Fruit fly (Drosophila melanogaster) whole organism, embryonic: ENCODE measurements around the gene Mgat4a.

Experiments
- Antp ChIP-seq: fragments of 200-800 bp; sonication (Bioruptor generic); optimal IDR thresholded peaks from 3 replicates; lab custom pipeline; 2016; ENCODE audit warnings: missing biosample characterization, missing genetic modification characterization
- Asciz ChIP-seq: fragments of 200-800 bp; sonication (Bioruptor generic); optimal IDR thresholded peaks from 2 replicates; lab custom pipeline; 2017; ENCODE audit warnings: missing biosample characterization, mild to moderate bottlenecking, missing genetic modification characterization, missing genetic modification reagents
- BEAF-32 ChIP-seq: fragments of 200-800 bp; sonication (Bioruptor generic); optimal IDR thresholded peaks from 3 replicates; lab custom pipeline; 2017; ENCODE audit warnings: missing biosample characterization, missing genetic modification characterization, mild to moderate bottlenecking, moderate library complexity, missing genetic modification reagents
- C15 ChIP-seq: fragments of 200-800 bp; sonication (Bioruptor generic); IDR thresholded peaks from 3 replicates; pipeline ENCODE4 v1.3.6; 2022; ENCODE audit warnings: missing biosample characterization, missing genetic modification characterization
- CG10147 ChIP-seq: fragments of 200-800 bp; sonication (Bioruptor generic); optimal IDR thresholded peaks from 2 replicates; lab custom pipeline; 2019; ENCODE audit warnings: missing biosample characterization, mild to moderate bottlenecking, missing genetic modification characterization, moderate library complexity
- CG10209 ChIP-seq: fragments of 200-800 bp; sonication (Bioruptor generic); optimal IDR thresholded peaks from 3 replicates; lab custom pipeline; 2017; ENCODE audit warnings: missing biosample characterization, mild to moderate bottlenecking, missing genetic modification characterization, missing genetic modification reagents
- CG10267 ChIP-seq: fragments of 200-800 bp; sonication (Bioruptor generic); optimal IDR thresholded peaks from 2 replicates; lab custom pipeline; 2018; ENCODE audit warnings: missing biosample characterization, mild to moderate bottlenecking, missing genetic modification characterization, moderate library complexity
- CG10979 ChIP-seq: fragments of 200-800 bp; sonication (Bioruptor generic); optimal IDR thresholded peaks from 2 replicates; lab custom pipeline; 2018; ENCODE audit warnings: missing biosample characterization, mild to moderate bottlenecking, missing genetic modification characterization, moderate library complexity
- CG11456 ChIP-seq: fragments of 200-800 bp; sonication (Bioruptor generic); IDR thresholded peaks from 3 replicates; pipeline ENCODE4 v1.3.6; 2022; ENCODE audit warnings: missing biosample characterization, missing genetic modification characterization
- CG11560 ChIP-seq: fragments of 200-800 bp; sonication (Bioruptor generic); IDR thresholded peaks from 3 replicates; pipeline ENCODE4 v1.3.6; 2022; ENCODE audit warnings: missing biosample characterization, missing genetic modification characterization
- CG11696 ChIP-seq: fragments of 200-800 bp; sonication (Bioruptor generic); IDR thresholded peaks from 2 replicates; pipeline ENCODE4 v1.3.6; 2022; ENCODE audit warnings: missing biosample characterization, missing genetic modification characterization
- CG15011 ChIP-seq: fragments of 200-800 bp; sonication (Bioruptor generic); optimal IDR thresholded peaks from 3 replicates; lab custom pipeline; 2018; ENCODE audit warnings: missing biosample characterization, mild to moderate bottlenecking, missing genetic modification characterization
- CG18011 ChIP-seq: fragments of 200-800 bp; sonication (Bioruptor generic); optimal IDR thresholded peaks from 2 replicates; lab custom pipeline; 2017; ENCODE audit warnings: missing biosample characterization, missing genetic modification characterization, mild to moderate bottlenecking, moderate library complexity, missing genotype
- CG18619 ChIP-seq: fragments of 200-800 bp; sonication (Bioruptor generic); optimal IDR thresholded peaks from 3 replicates; lab custom pipeline; 2017; ENCODE audit warnings: missing biosample characterization, mild to moderate bottlenecking, missing genetic modification characterization
- CG30431 ChIP-seq: fragments of 200-800 bp; sonication (Bioruptor generic); optimal IDR thresholded peaks from 2 replicates; lab custom pipeline; 2017; ENCODE audit warnings: missing biosample characterization, missing genetic modification characterization
- CG31388 ChIP-seq: fragments of 200-800 bp; sonication (Bioruptor generic); optimal IDR thresholded peaks from 2 replicates; lab custom pipeline; 2016; ENCODE audit warnings: missing biosample characterization, missing genetic modification characterization
- CG3281 ChIP-seq: fragments of 200-800 bp; sonication (Bioruptor generic); optimal IDR thresholded peaks from 3 replicates; lab custom pipeline; 2017; ENCODE audit warnings: missing biosample characterization, mild to moderate bottlenecking, missing genetic modification characterization
- CG34224 ChIP-seq: fragments of 200-800 bp; sonication (Bioruptor generic); IDR thresholded peaks from 3 replicates; pipeline ENCODE4 v1.3.6; 2022; ENCODE audit warnings: missing biosample characterization, missing genetic modification characterization; ENCODE audit not compliant: partially characterized antibody
- CG3838 ChIP-seq: fragments of 200-800 bp; sonication (Bioruptor generic); optimal IDR thresholded peaks from 3 replicates; lab custom pipeline; 2016; ENCODE audit warnings: missing biosample characterization, missing genetic modification characterization
- CG3995 ChIP-seq: fragments of 200-800 bp; sonication (Bioruptor generic); optimal IDR thresholded peaks from 3 replicates; lab custom pipeline; 2016; ENCODE audit warnings: missing biosample characterization, missing genetic modification characterization
- CG5953 ChIP-seq: fragments of 200-800 bp; sonication (Bioruptor generic); IDR thresholded peaks from 2 replicates; pipeline ENCODE4 v1.3.6; 2022; ENCODE audit warnings: missing biosample characterization, missing genetic modification characterization
- CG8924 ChIP-seq: fragments of 200-800 bp; optimal IDR thresholded peaks from 3 replicates; lab custom pipeline; 2019; ENCODE audit warnings: missing biosample characterization, mild to moderate bottlenecking, missing genetic modification characterization, moderate library complexity
- CG9727 ChIP-seq: fragments of 200-800 bp; sonication (Bioruptor generic); optimal IDR thresholded peaks from 3 replicates; lab custom pipeline; 2017; ENCODE audit warnings: missing biosample characterization, mild to moderate bottlenecking, missing genetic modification characterization
- Chrac-16 ChIP-seq: fragments of 200-800 bp; sonication (Bioruptor generic); optimal IDR thresholded peaks from 3 replicates; lab custom pipeline; 2016; ENCODE audit warnings: missing biosample characterization, missing genetic modification characterization
- Dll ChIP-seq: fragments of 200-800 bp; sonication (Bioruptor generic); IDR thresholded peaks from 4 replicates; pipeline ENCODE4 v1.3.6; 2022; ENCODE audit warnings: missing biosample characterization, missing genetic modification characterization; ENCODE audit not compliant: partially characterized antibody
- E2f1 ChIP-seq: fragments of 200-800 bp; sonication (Bioruptor generic); IDR thresholded peaks from 2 replicates; pipeline ENCODE4 v1.3.6; 2022; ENCODE audit warnings: missing biosample characterization, missing genetic modification characterization
- HLH3B ChIP-seq: fragments of 200-800 bp; sonication (Bioruptor generic); IDR thresholded peaks from 2 replicates; pipeline ENCODE4 v1.3.6; 2022; ENCODE audit warnings: missing biosample characterization, missing genetic modification characterization
- Kr ChIP-seq: fragments of 200-800 bp; sonication (Bioruptor generic); optimal IDR thresholded peaks from 2 replicates; lab custom pipeline; 2017; ENCODE audit warnings: missing biosample characterization, mild to moderate bottlenecking, missing genetic modification characterization
- MESR4 ChIP-seq: fragments of 200-800 bp; sonication (Bioruptor generic); optimal IDR thresholded peaks from 2 replicates; lab custom pipeline; 2018; ENCODE audit warnings: missing biosample characterization, mild to moderate bottlenecking, missing genetic modification characterization, moderate library complexity
- Max ChIP-seq: fragments of 200-800 bp; sonication (Bioruptor generic); optimal IDR thresholded peaks from 2 replicates; lab custom pipeline; 2016; ENCODE audit warnings: missing biosample characterization, mild to moderate bottlenecking, missing genetic modification characterization
- Nf-YA ChIP-seq: fragments of 200-800 bp; sonication (Bioruptor generic); IDR thresholded peaks from 2 replicates; pipeline ENCODE4 v1.3.6; 2022; ENCODE audit warnings: missing biosample characterization, missing genetic modification characterization
- Scr ChIP-seq: fragments of 200-800 bp; sonication (Bioruptor generic); IDR thresholded peaks from 2 replicates; pipeline ENCODE4 v1.3.6; 2022; ENCODE audit warnings: missing biosample characterization, missing genetic modification characterization; ENCODE audit not compliant: partially characterized antibody
- crc ChIP-seq: fragments of 200-800 bp; sonication (Bioruptor generic); optimal IDR thresholded peaks from 2 replicates; lab custom pipeline; 2016; ENCODE audit warnings: missing biosample characterization, missing genetic modification characterization
- dati ChIP-seq: fragments of 200-800 bp; sonication (Bioruptor generic); IDR thresholded peaks from 2 replicates; pipeline ENCODE4 v1.3.6; 2022; ENCODE audit warnings: missing biosample characterization, missing genetic modification characterization
- dmrt11E ChIP-seq: fragments of 200-800 bp; sonication (Bioruptor generic); optimal IDR thresholded peaks from 3 replicates; lab custom pipeline; 2018; ENCODE audit warnings: missing biosample characterization, mild to moderate bottlenecking, missing genetic modification characterization, moderate library complexity
- eyg ChIP-seq: fragments of 200-800 bp; sonication (Bioruptor generic); optimal IDR thresholded peaks from 3 replicates; lab custom pipeline; 2016; ENCODE audit warnings: missing biosample characterization, missing genetic modification characterization
- fu2 ChIP-seq: fragments of 200-800 bp; sonication (Bioruptor generic); optimal IDR thresholded peaks from 2 replicates; lab custom pipeline; 2016; ENCODE audit warnings: missing biosample characterization, missing genetic modification characterization
- gce ChIP-seq: fragments of 200-800 bp; sonication (Bioruptor generic); IDR thresholded peaks from 3 replicates; pipeline ENCODE4 v1.3.6; 2022; ENCODE audit warnings: missing biosample characterization, missing genetic modification characterization
- jumu ChIP-seq: fragments of 200-800 bp; sonication (Bioruptor generic); optimal IDR thresholded peaks from 3 replicates; lab custom pipeline; 2016; ENCODE audit warnings: missing biosample characterization, missing genetic modification characterization
- lilli ChIP-seq: fragments of 200-800 bp; sonication (Bioruptor generic); optimal IDR thresholded peaks from 3 replicates; lab custom pipeline; 2016; ENCODE audit warnings: missing biosample characterization, missing genetic modification characterization
- nom ChIP-seq: fragments of 200-800 bp; sonication (Bioruptor generic); optimal IDR thresholded peaks from 2 replicates; lab custom pipeline; 2017; ENCODE audit warnings: missing biosample characterization, missing genetic modification characterization, mild to moderate bottlenecking, moderate library complexity, missing genetic modification reagents
- onecut ChIP-seq: fragments of 200-800 bp; sonication (Bioruptor generic); IDR thresholded peaks from 2 replicates; pipeline ENCODE4 v1.3.6; 2022; ENCODE audit warnings: missing biosample characterization, missing genetic modification characterization
- row ChIP-seq: fragments of 200-800 bp; sonication (Bioruptor generic); IDR thresholded peaks from 3 replicates; pipeline ENCODE4 v1.3.6; 2022; ENCODE audit warnings: missing biosample characterization, missing genetic modification characterization
- slbo ChIP-seq: fragments of 200-800 bp; sonication (Bioruptor generic); IDR thresholded peaks from 2 replicates; pipeline ENCODE4 v1.3.6; 2022; ENCODE audit warnings: missing biosample characterization, missing genetic modification characterization
- sr ChIP-seq: fragments of 200-800 bp; sonication (Bioruptor generic); IDR thresholded peaks from 3 replicates; pipeline ENCODE4 v1.3.6; 2022; ENCODE audit warnings: missing biosample characterization, missing genetic modification characterization
- stwl ChIP-seq: fragments of 200-800 bp; sonication (Bioruptor generic); optimal IDR thresholded peaks from 3 replicates; lab custom pipeline; 2018; ENCODE audit warnings: missing biosample characterization, mild to moderate bottlenecking, missing genetic modification characterization, moderate library complexity
- sug ChIP-seq: fragments of 200-800 bp; optimal IDR thresholded peaks from 2 replicates; lab custom pipeline; 2019; ENCODE audit warnings: missing biosample characterization, mild to moderate bottlenecking, missing genetic modification characterization, moderate library complexity
- vvl ChIP-seq: fragments of 200-800 bp; sonication (Bioruptor generic); IDR thresholded peaks from 2 replicates; pipeline ENCODE4 v1.3.6; 2022; ENCODE audit warnings: missing biosample characterization, missing genetic modification characterization
- zen2 ChIP-seq: fragments of 200-800 bp; sonication (Bioruptor generic); IDR thresholded peaks from 3 replicates; pipeline ENCODE4 v1.3.6; 2022; ENCODE audit warnings: missing biosample characterization, missing genetic modification characterization; ENCODE audit not compliant: partially characterized antibody

Mgat4a gene

dm6 chr3L:14756724-14757463, 4.9 kb upstream of the Mgat4a start (continued):
- TF ChIP-seq HLH3B (GFP tag; lab: Robert Waterston, UW), result peak; percentile 92
- peak; percentile 16 for TF ChIP-seq CG31388
- TF ChIP-seq Nf-YA (GFP tag; lab: Robert Waterston, UW), result peak; percentile 84
- TF ChIP-seq CG18011 (GFP tag; lab: Kevin White, UChicago), result peak; percentile 74
- TF ChIP-seq onecut (GFP tag; lab: Robert Waterston, UW), result peak; percentile 85
- TF ChIP-seq CG11696 (GFP tag; lab: Robert Waterston, UW), result peak; percentile 74
- no peak for TF ChIP-seq CG3838 (GFP tag; lab: Kevin White, UChicago)
- peak; percentile 92 for TF ChIP-seq E2f1
- TF ChIP-seq CG3281 (GFP tag; lab: Kevin White, UChicago), result peak; percentile 92
- TF ChIP-seq CG3995 (GFP tag; lab: Kevin White, UChicago), result peak; percentile 64
- TF ChIP-seq Dll (GFP tag; lab: Robert Waterston, UW), result 0 out of 4 replicates have a peak, but pooled peaks have one; percentile 29
- peak; percentile 43 for TF ChIP-seq CG10267 (tag; lab: Kevin White, UChicago)
- TF ChIP-seq CG30431 (GFP tag; lab: Kevin White, UChicago), result peak; percentile 72
- peak; percentile 89 for TF ChIP-seq CG5953 (GFP tag; lab: Robert Waterston, UW)
- TF ChIP-seq row (GFP tag; lab: Robert Waterston, UW), result peak; percentile 91
- TF ChIP-seq Kr (GFP tag; lab: Kevin White, UChicago), result no peak
- TF ChIP-seq CG10209 (GFP tag; lab: Kevin White, UChicago), result peak; percentile 85
- TF ChIP-seq nom, result peak; percentile 55
- TF ChIP-seq Max (GFP tag; lab: Kevin White, UChicago), result peak; percentile 38
- peak; percentile 41 for TF ChIP-seq zen2 (GFP tag; lab: Robert Waterston, UW)
- TF ChIP-seq eyg (GFP tag; lab: Kevin White, UChicago), result peak; percentile 70
- TF ChIP-seq C15 (GFP tag; lab: Robert Waterston, UW), result peak; percentile 88
- peak; percentile 95 for TF ChIP-seq vvl (GFP tag; lab: Robert Waterston, UW)
- peak; percentile 93 for TF ChIP-seq fu2
- peak; percentile 73 for TF ChIP-seq Asciz (GFP tag; lab: Kevin White, UChicago)
- peak; percentile 91 for TF ChIP-seq jumu (GFP tag; lab: Kevin White, UChicago)
- TF ChIP-seq BEAF-32 (GFP tag; lab: Kevin White, UChicago), result peak; percentile 1
- peak; percentile 70 for TF ChIP-seq crc
- peak; percentile 85 for TF ChIP-seq CG11560 (tag; lab: Robert Waterston, UW)
- peak; percentile 89 for TF ChIP-seq Chrac-16
- peak; percentile 95 for TF ChIP-seq lilli (GFP tag; lab: Kevin White, UChicago)
- peak; percentile 76 for TF ChIP-seq CG10979 (tag; lab: Kevin White, UChicago)
- peak; percentile 46 for TF ChIP-seq CG15011
- peak; percentile 87 for TF ChIP-seq CG9727 (GFP tag; lab: Kevin White, UChicago)
- TF ChIP-seq slbo (GFP tag; lab: Robert Waterston, UW), result peak; percentile 96
- no peak; the same call in 1 of the 2 replicates for TF ChIP-seq Scr
- TF ChIP-seq CG18619 (GFP tag; lab: Kevin White, UChicago), result peak; percentile 87
- peak; percentile 77 for TF ChIP-seq CG8924
- no peak for TF ChIP-seq stwl (tag; lab: Kevin White, UChicago)
- TF ChIP-seq CG10147 (GFP tag; lab: Kevin White, UChicago), result peak; percentile 72
- peak; percentile 72 for TF ChIP-seq sug (tag; lab: Kevin White, UChicago)
- peak; percentile 19 for TF ChIP-seq MESR4 (GFP tag; lab: Kevin White, UChicago)
- TF ChIP-seq dati (GFP tag; lab: Robert Waterston, UW), result peak; percentile 41; the same call in 1 of the 2 replicates
- peak; percentile 36; the same call in 2 of the 3 replicates for TF ChIP-seq CG34224 (GFP tag; lab: Robert Waterston, UW)
- peak; percentile 95 for TF ChIP-seq CG11456 (GFP tag; lab: Robert Waterston, UW)
- TF ChIP-seq sr (GFP tag; lab: Robert Waterston, UW), result peak; percentile 57
- peak; percentile 49 for TF ChIP-seq dmrt11E (tag; lab: Kevin White, UChicago)
- peak; percentile 85; the same call in 2 of the 3 replicates for TF ChIP-seq gce (GFP tag; lab: Robert Waterston, UW)
- peak; percentile 97 for TF ChIP-seq Antp
